Worm (Caenorhabditis elegans) whole organism, L4 larva: ENCODE measurements around the gene srx-31.

Experiments used
- F10B5.3 ChIP-seq: sonication (generic microtip); optimal IDR thresholded peaks from 2 replicates; lab custom pipeline; 2016; ENCODE audit warnings: mild to moderate bottlenecking, missing genetic modification characterization, missing compliant biosample characterization
- aly-2 ChIP-seq: sonication (generic microtip); optimal IDR thresholded peaks from 2 replicates; lab custom pipeline; 2018; ENCODE audit warnings: missing biosample characterization, missing genetic modification characterization
- ceh-20 ChIP-seq: fragments of 200-800 bp; sonication (Bioruptor generic); IDR thresholded peaks from 2 replicates; pipeline ENCODE4 v1.3.6; 2022; ENCODE audit warnings: missing genetic modification reagents, missing genetic modification characterization, missing compliant biosample characterization
- ceh-62 ChIP-seq: sonication (generic microtip); optimal IDR thresholded peaks from 2 replicates; lab custom pipeline; 2017; ENCODE audit warnings: missing biosample characterization, missing genetic modification characterization
- ceh-82 ChIP-seq: sonication (generic microtip); optimal IDR thresholded peaks from 2 replicates; lab custom pipeline; 2017; ENCODE audit warnings: missing biosample characterization, missing genetic modification characterization
- mdl-1 ChIP-seq, 2 experiments: fragments of 150-350 bp in 1 of 2; sonication (generic microtip) in 1 of 2; optimal IDR thresholded peaks; 2 replicates each; lab custom pipeline; 2014 to 2017; ENCODE audit warnings: missing biosample characterization in 2 of 2, missing genetic modification characterization in 2 of 2
- mep-1 ChIP-seq: fragments of 150-350 bp; sonication (generic microtip); optimal IDR thresholded peaks from 3 replicates; lab custom pipeline; 2014; ENCODE audit warnings: missing biosample characterization, missing genetic modification characterization
- mes-2 ChIP-seq: sonication (generic microtip); optimal IDR thresholded peaks from 2 replicates; lab custom pipeline; 2016; ENCODE audit warnings: missing genotype, mild to moderate bottlenecking, missing genetic modification characterization, missing compliant biosample characterization; ENCODE audit not compliant: poor library complexity, severe bottlenecking
- nhr-11 ChIP-seq: fragments of 150-350 bp; optimal IDR thresholded peaks from 2 replicates; lab custom pipeline; 2014; ENCODE audit warnings: missing biosample characterization, missing genetic modification characterization
- nhr-25 ChIP-seq: sonication (generic microtip); optimal IDR thresholded peaks from 2 replicates; lab custom pipeline; 2017; ENCODE audit warnings: missing genetic modification characterization, mild to moderate bottlenecking, missing compliant biosample characterization, antibody characterized with exemption, moderate library complexity, borderline replicate concordance; ENCODE audit not compliant: insufficient read depth
- nhr-76 ChIP-seq: fragments of 150-350 bp; optimal IDR thresholded peaks from 2 replicates; lab custom pipeline; 2014; ENCODE audit warnings: missing biosample characterization, missing genetic modification characterization
- nhr-77 ChIP-seq: fragments of 150-350 bp; optimal IDR thresholded peaks from 2 replicates; lab custom pipeline; 2014; ENCODE audit warnings: missing biosample characterization, missing genetic modification characterization
- spr-3 ChIP-seq: fragments of 200-800 bp; sonication (Bioruptor generic); optimal IDR thresholded peaks from 2 replicates; lab custom pipeline; 2018; ENCODE audit warnings: mild to moderate bottlenecking, missing genetic modification characterization, missing compliant biosample characterization
- unc-130 ChIP-seq: sonication (generic microtip); optimal IDR thresholded peaks from 2 replicates; lab custom pipeline; 2016; ENCODE audit warnings: missing genetic modification reagents, missing genetic modification characterization, missing compliant biosample characterization

DNA sequence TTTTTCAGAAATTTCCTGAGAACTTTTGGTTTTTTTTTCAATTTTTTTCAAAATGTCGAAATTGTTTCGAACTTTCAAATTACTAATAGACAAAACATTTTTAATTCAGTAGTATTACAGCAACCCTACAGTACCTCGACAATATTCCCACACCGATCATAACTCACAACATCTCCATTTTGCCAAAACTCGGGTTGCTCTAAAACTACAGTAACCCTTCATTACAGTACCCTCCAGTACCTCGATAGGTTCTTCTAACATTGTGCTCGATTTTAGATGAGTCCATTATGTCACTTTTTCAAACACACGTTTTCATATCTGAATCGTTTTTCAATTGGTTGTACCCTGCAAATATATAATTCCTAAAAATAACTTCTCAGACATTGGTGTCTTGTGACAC lies 26.2 kb upstream of the srx-31 start:
- TF ChIP-seq mes-2 (tag; lab: Kevin White, UChicago) (no peak), ceh-62 (tag; lab: Kevin White, UChicago) (no peak), spr-3 (GFP tag; lab: Kevin White, UChicago) (no peak), mdl-1 (tag; optimal IDR thresholded peaks at IDR 0.05; lab: Kevin White, UChicago) (no peak), nhr-76 (tag; lab: Kevin White, UChicago) (no peak), nhr-11 (tag; lab: Kevin White, UChicago) (no peak), unc-130 (no peak), nhr-25 (tag; lab: Kevin White, UChicago) (no peak), aly-2 (tag; lab: Kevin White, UChicago) (no peak), mep-1 (tag; lab: Kevin White, UChicago) (no peak), ceh-82 (no peak), F10B5.3 (no peak), ceh-20 (GFP tag; lab: Robert Waterston, UW) (no peak), nhr-77 (no peak)
